Fruit fly (Drosophila melanogaster) whole organism, embryonic: ENCODE data around the gene srp.

Experiments
- Adf1 ChIP-seq: fragments of 200-800 bp; sonication (Bioruptor generic); IDR thresholded peaks from 2 replicates; pipeline ENCODE4 v1.3.6; 2022; ENCODE audit warnings: missing biosample characterization, missing genetic modification characterization
- Aef1 ChIP-seq: fragments of 200-800 bp; sonication (Bioruptor generic); IDR thresholded peaks from 3 replicates; pipeline ENCODE4 v1.3.6; 2022; ENCODE audit warnings: missing biosample characterization, missing genetic modification characterization
- Bdp1 ChIP-seq: fragments of 200-800 bp; sonication (Bioruptor generic); optimal IDR thresholded peaks from 3 replicates; lab custom pipeline; 2016; ENCODE audit warnings: missing biosample characterization, missing genetic modification characterization
- Bteb2 ChIP-seq: fragments of 200-800 bp; sonication (Bioruptor generic); optimal IDR thresholded peaks from 2 replicates; lab custom pipeline; 2016; ENCODE audit warnings: missing biosample characterization, missing genetic modification characterization
- CG10209 ChIP-seq: fragments of 200-800 bp; sonication (Bioruptor generic); optimal IDR thresholded peaks from 3 replicates; lab custom pipeline; 2017; ENCODE audit warnings: missing biosample characterization, mild to moderate bottlenecking, missing genetic modification characterization, missing genetic modification reagents
- CG10431 ChIP-seq: fragments of 200-800 bp; sonication (Bioruptor generic); optimal IDR thresholded peaks from 3 replicates; lab custom pipeline; 2018; ENCODE audit warnings: missing biosample characterization, mild to moderate bottlenecking, missing genetic modification characterization
- CG10959 ChIP-seq: fragments of 200-800 bp; sonication (Bioruptor generic); IDR thresholded peaks from 2 replicates; pipeline ENCODE4 v1.3.6; 2022; ENCODE audit warnings: missing biosample characterization, missing genetic modification characterization
- CG11085 ChIP-seq: fragments of 200-800 bp; sonication (Bioruptor generic); IDR thresholded peaks from 2 replicates; pipeline ENCODE4 v1.3.6; 2022; ENCODE audit warnings: missing biosample characterization, missing genetic modification characterization
- CG11398 ChIP-seq: fragments of 200-800 bp; sonication (Bioruptor generic); optimal IDR thresholded peaks from 2 replicates; lab custom pipeline; 2016; ENCODE audit warnings: missing biosample characterization, missing genetic modification characterization
- CG11696 ChIP-seq: fragments of 200-800 bp; sonication (Bioruptor generic); IDR thresholded peaks from 2 replicates; pipeline ENCODE4 v1.3.6; 2022; ENCODE audit warnings: missing biosample characterization, missing genetic modification characterization
- CG12155 ChIP-seq: fragments of 200-800 bp; sonication (Bioruptor generic); optimal IDR thresholded peaks from 3 replicates; lab custom pipeline; 2016; ENCODE audit warnings: missing biosample characterization, missing genetic modification characterization
- CG13123 ChIP-seq: fragments of 200-800 bp; sonication (Bioruptor generic); optimal IDR thresholded peaks from 2 replicates; lab custom pipeline; 2016; ENCODE audit warnings: missing biosample characterization, missing genetic modification characterization
- CG13296 ChIP-seq: fragments of 200-800 bp; sonication (Bioruptor generic); optimal IDR thresholded peaks from 3 replicates; lab custom pipeline; 2018; ENCODE audit warnings: missing biosample characterization, mild to moderate bottlenecking, missing genetic modification characterization
- CG15514 ChIP-seq: fragments of 200-800 bp; sonication (Bioruptor generic); optimal IDR thresholded peaks from 3 replicates; lab custom pipeline; 2017; ENCODE audit warnings: missing biosample characterization, missing genetic modification characterization, mild to moderate bottlenecking, moderate library complexity, missing genetic modification reagents
- CG1602 ChIP-seq: fragments of 200-800 bp; sonication (Bioruptor generic); optimal IDR thresholded peaks from 3 replicates; lab custom pipeline; 2016; ENCODE audit warnings: missing biosample characterization, missing genetic modification characterization
- CG16863 ChIP-seq: fragments of 200-800 bp; sonication (Bioruptor generic); optimal IDR thresholded peaks from 3 replicates; lab custom pipeline; 2016; ENCODE audit warnings: missing biosample characterization, missing genetic modification characterization
- CG18619 ChIP-seq: fragments of 200-800 bp; sonication (Bioruptor generic); optimal IDR thresholded peaks from 3 replicates; lab custom pipeline; 2017; ENCODE audit warnings: missing biosample characterization, mild to moderate bottlenecking, missing genetic modification characterization
- CG30403 ChIP-seq: fragments of 200-800 bp; sonication (Bioruptor generic); optimal IDR thresholded peaks from 3 replicates; lab custom pipeline; 2016; ENCODE audit warnings: missing biosample characterization, missing genetic modification characterization
- CG33557 ChIP-seq: fragments of 200-800 bp; sonication (Bioruptor generic); optimal IDR thresholded peaks from 2 replicates; lab custom pipeline; 2019; ENCODE audit warnings: missing biosample characterization, mild to moderate bottlenecking, missing genetic modification characterization, moderate library complexity
- CG3838 ChIP-seq: fragments of 200-800 bp; sonication (Bioruptor generic); optimal IDR thresholded peaks from 3 replicates; lab custom pipeline; 2016; ENCODE audit warnings: missing biosample characterization, missing genetic modification characterization
- CG7357 ChIP-seq: fragments of 200-800 bp; sonication (Bioruptor generic); IDR thresholded peaks from 3 replicates; pipeline ENCODE4 v1.3.6; 2022; ENCODE audit warnings: missing biosample characterization, missing genetic modification characterization
- CG8089 ChIP-seq: fragments of 200-800 bp; sonication (Bioruptor generic); optimal IDR thresholded peaks from 3 replicates; lab custom pipeline; 2016; ENCODE audit warnings: missing biosample characterization, missing genetic modification characterization
- CG8765 ChIP-seq: fragments of 200-800 bp; sonication (Bioruptor generic); IDR thresholded peaks from 2 replicates; pipeline ENCODE4 v1.3.6; 2022; ENCODE audit warnings: missing biosample characterization, missing genetic modification characterization
- CG9609 ChIP-seq: fragments of 200-800 bp; sonication (Bioruptor generic); optimal IDR thresholded peaks from 3 replicates; lab custom pipeline; 2016; ENCODE audit warnings: missing biosample characterization, missing genetic modification characterization
- CG9817 ChIP-seq: fragments of 200-800 bp; sonication (Bioruptor generic); optimal IDR thresholded peaks from 2 replicates; lab custom pipeline; 2018; ENCODE audit warnings: missing biosample characterization, mild to moderate bottlenecking, missing genetic modification characterization, moderate library complexity
- CG9932 ChIP-seq: fragments of 200-800 bp; sonication (Bioruptor generic); IDR thresholded peaks from 2 replicates; pipeline ENCODE4 v1.3.6; 2022; ENCODE audit warnings: missing biosample characterization, missing genetic modification characterization
- Dp ChIP-seq: fragments of 200-800 bp; sonication (Bioruptor generic); optimal IDR thresholded peaks from 2 replicates; lab custom pipeline; 2018; ENCODE audit warnings: missing biosample characterization, mild to moderate bottlenecking, missing genetic modification characterization, moderate library complexity
- E2f2 ChIP-seq: fragments of 200-800 bp; sonication (Bioruptor generic); IDR thresholded peaks from 2 replicates; pipeline ENCODE4 v1.3.6; 2022; ENCODE audit warnings: missing biosample characterization, missing genetic modification characterization
- ERR ChIP-seq: fragments of 200-800 bp; sonication (Bioruptor generic); optimal IDR thresholded peaks from 2 replicates; lab custom pipeline; 2016; ENCODE audit warnings: missing biosample characterization, missing genetic modification characterization
- Eip74EF ChIP-seq, 2 experiments: fragments of 200-800 bp in 1 of 2; fragments of >200 bp in 1 of 2; sonication (Bioruptor generic) in 1 of 2; optimal IDR thresholded peaks; 2 replicates each; lab custom pipeline; 2017 to 2019; ENCODE audit warnings: missing biosample characterization in 2 of 2, missing genetic modification characterization in 2 of 2, mild to moderate bottlenecking in 1 of 2, moderate library complexity in 1 of 2
- Fer3 ChIP-seq: fragments of 200-800 bp; sonication (Bioruptor generic); optimal IDR thresholded peaks from 2 replicates; lab custom pipeline; 2018; ENCODE audit warnings: missing biosample characterization, mild to moderate bottlenecking, missing genetic modification characterization, moderate library complexity
- HLH4C ChIP-seq: fragments of 200-800 bp; sonication (Bioruptor generic); IDR thresholded peaks from 3 replicates; pipeline ENCODE4 v1.3.6; 2022; ENCODE audit warnings: missing biosample characterization, missing genetic modification characterization; ENCODE audit not compliant: partially characterized antibody
- Hmr ChIP-seq: fragments of 200-800 bp; sonication (Bioruptor generic); optimal IDR thresholded peaks from 3 replicates; lab custom pipeline; 2017; ENCODE audit warnings: mild to moderate bottlenecking, missing biosample characterization, missing genetic modification reagents, missing genetic modification characterization
- Lpt ChIP-seq: fragments of >200 bp; optimal IDR thresholded peaks from 2 replicates; lab custom pipeline; 2018; ENCODE audit warnings: missing biosample characterization, missing genetic modification characterization
- aop ChIP-seq: fragments of 200-800 bp; sonication (Bioruptor generic); IDR thresholded peaks from 2 replicates; pipeline ENCODE4 v1.3.6; 2022; ENCODE audit warnings: missing biosample characterization, missing genetic modification characterization
- bigmax ChIP-seq: fragments of 200-800 bp; sonication (Bioruptor generic); optimal IDR thresholded peaks from 2 replicates; lab custom pipeline; 2018; ENCODE audit warnings: missing biosample characterization, mild to moderate bottlenecking, missing genetic modification characterization
- crp ChIP-seq, 2 experiments: fragments of 200-800 bp; sonication (Bioruptor generic); optimal IDR thresholded peaks; 2 replicates in 1 of 2; 3 replicates in 1 of 2; lab custom pipeline; 2017; ENCODE audit warnings: missing biosample characterization in 2 of 2, missing genetic modification characterization in 2 of 2, mild to moderate bottlenecking in 1 of 2, moderate library complexity in 1 of 2
- danr ChIP-seq: fragments of 200-800 bp; sonication (Bioruptor generic); IDR thresholded peaks from 2 replicates; pipeline ENCODE4 v1.3.6; 2022; ENCODE audit warnings: missing biosample characterization, missing genetic modification characterization
- gce ChIP-seq: fragments of 200-800 bp; sonication (Bioruptor generic); IDR thresholded peaks from 3 replicates; pipeline ENCODE4 v1.3.6; 2022; ENCODE audit warnings: missing biosample characterization, missing genetic modification characterization
- mld ChIP-seq: fragments of 200-800 bp; sonication (Bioruptor generic); IDR thresholded peaks from 3 replicates; pipeline ENCODE4 v1.3.6; 2022; ENCODE audit warnings: missing biosample characterization, missing genetic modification characterization; ENCODE audit not compliant: partially characterized antibody
- nerfin-1 ChIP-seq: fragments of 200-800 bp; sonication (Bioruptor generic); optimal IDR thresholded peaks from 3 replicates; lab custom pipeline; 2019; ENCODE audit warnings: missing biosample characterization, mild to moderate bottlenecking, missing genetic modification characterization, moderate library complexity
- org-1 ChIP-seq: fragments of 200-800 bp; sonication (Bioruptor generic); optimal IDR thresholded peaks from 2 replicates; lab custom pipeline; 2017; ENCODE audit warnings: missing biosample characterization, missing genetic modification characterization
- pho ChIP-seq: fragments of 200-800 bp; sonication (Bioruptor generic); optimal IDR thresholded peaks from 2 replicates; lab custom pipeline; 2016; ENCODE audit warnings: missing biosample characterization, missing genetic modification characterization
- pum ChIP-seq: fragments of 200-800 bp; sonication (Bioruptor generic); optimal IDR thresholded peaks from 2 replicates; lab custom pipeline; 2016; ENCODE audit warnings: missing biosample characterization, missing genetic modification characterization
- sc ChIP-seq, 3 experiments: fragments of >200 bp in 2 of 3; fragments of 200-800 bp in 1 of 3; sonication (Bioruptor generic) in 1 of 3; optimal IDR thresholded peaks; 2 replicates in 2 of 3; 3 replicates in 1 of 3; lab custom pipeline; 2017; ENCODE audit warnings: mild to moderate bottlenecking in 1 of 3, missing biosample characterization in 1 of 3, missing genetic modification characterization in 1 of 3, missing genetic modification reagents in 1 of 3
- tio ChIP-seq: fragments of 200-800 bp; sonication (Bioruptor generic); optimal IDR thresholded peaks from 2 replicates; lab custom pipeline; 2017; ENCODE audit warnings: missing biosample characterization, missing genetic modification characterization, inconsistent platforms
- tna ChIP-seq: fragments of 200-800 bp; sonication (Bioruptor generic); IDR thresholded peaks from 2 replicates; pipeline ENCODE4 v1.3.6; 2022; ENCODE audit warnings: missing biosample characterization, missing genetic modification characterization; ENCODE audit not compliant: partially characterized antibody
- toy ChIP-seq: fragments of 200-800 bp; sonication (Bioruptor generic); IDR thresholded peaks from 2 replicates; pipeline ENCODE4 v1.3.6; 2022; ENCODE audit warnings: missing biosample characterization, missing genetic modification characterization
- trem ChIP-seq: fragments of 200-800 bp; optimal IDR thresholded peaks from 3 replicates; lab custom pipeline; 2019; ENCODE audit warnings: missing biosample characterization, mild to moderate bottlenecking, missing genetic modification characterization, moderate library complexity
- tup ChIP-seq: fragments of 200-800 bp; sonication (Bioruptor generic); optimal IDR thresholded peaks from 2 replicates; lab custom pipeline; 2016; ENCODE audit warnings: missing biosample characterization, mild to moderate bottlenecking, missing genetic modification characterization, moderate library complexity

The srp gene

dm6 chr3R:15965169-15965568, 20.8 kb upstream of the srp start, which contains the start of the genes CG32856 and Rbf2 (continued):
- TF ChIP-seq Bdp1 (GFP tag; lab: Kevin White, UChicago) (no peak), Hmr (GFP tag; lab: Kevin White, UChicago) (peak; percentile 83), Adf1 (peak; percentile 64; the same call in 1 of the 2 replicates), trem (tag; lab: Kevin White, UChicago) (peak; percentile 38), mld (GFP tag; lab: Robert Waterston, UW) (peak; percentile 87), CG9609 (peak; percentile 68), CG1602 (GFP tag; lab: Kevin White, UChicago) (peak; percentile 84), CG12155 (peak; percentile 88), toy (GFP tag; lab: Robert Waterston, UW) (no peak), CG3838 (peak; percentile 63), bigmax (GFP tag; lab: Kevin White, UChicago) (peak; percentile 43), HLH4C (GFP tag; lab: Robert Waterston, UW) (peak; percentile 92), CG30403 (GFP tag; lab: Kevin White, UChicago) (peak; percentile 92), sc (optimal IDR thresholded peaks at IDR 0.05; lab: Kevin White, UChicago) (no peak), sc (GFP tag; optimal IDR thresholded peaks at IDR 0.05; lab: Kevin White, UChicago) (no peak), pum (GFP tag; lab: Kevin White, UChicago) (peak; percentile 77), CG9932 (peak; percentile 94), E2f2 (GFP tag; lab: Robert Waterston, UW) (peak; percentile 91), CG8089 (peak; percentile 60), Dp (peak; percentile 84), CG9817 (tag; lab: Kevin White, UChicago) (peak; percentile 93), tio (GFP tag; lab: Kevin White, UChicago) (no peak), CG7357 (GFP tag; lab: Robert Waterston, UW) (0 out of 3 replicates have a peak, but pooled peaks have one; percentile 16), CG8765 (GFP tag; lab: Robert Waterston, UW) (no peak), CG11085 (GFP tag; lab: Robert Waterston, UW) (no peak), CG10209 (GFP tag; lab: Kevin White, UChicago) (peak; percentile 73), CG13123 (GFP tag; lab: Kevin White, UChicago) (peak; percentile 72), CG18619 (peak; percentile 71), tup (GFP tag; lab: Kevin White, UChicago) (peak; percentile 57), tna (GFP tag; lab: Robert Waterston, UW) (peak; percentile 90), ERR (GFP tag; lab: Kevin White, UChicago) (peak; percentile 56), pho (peak; percentile 83), CG11696 (GFP tag; lab: Robert Waterston, UW) (no peak), CG10431 (peak; percentile 58), Bteb2 (GFP tag; lab: Kevin White, UChicago) (peak; percentile 88), Fer3 (tag; lab: Kevin White, UChicago) (peak; percentile 43), CG33557 (GFP tag; lab: Kevin White, UChicago) (peak; percentile 80), Aef1 (no peak; the same call in 1 of the 3 replicates), danr (no peak), Lpt (GFP tag; lab: Kevin White, UChicago) (no peak), nerfin-1 (tag; lab: Kevin White, UChicago) (peak; percentile 75), CG10959 (GFP tag; lab: Robert Waterston, UW) (no peak), CG15514 (GFP tag; lab: Kevin White, UChicago) (peak; percentile 59), CG11398 (peak; percentile 60), CG16863 (GFP tag; lab: Kevin White, UChicago) (peak; percentile 75), aop (GFP tag; lab: Robert Waterston, UW) (no peak), CG13296 (GFP tag; lab: Kevin White, UChicago) (peak; percentile 76), Eip74EF (GFP tag; optimal IDR thresholded peaks at IDR 0.05; lab: Kevin White, UChicago) (no peak), crp (GFP tag; optimal IDR thresholded peaks at IDR 0.05; lab: Kevin White, UChicago) (peak in 1 of 2 experiments; percentile 69), gce (no peak), org-1 (GFP tag; lab: Kevin White, UChicago) (peak; percentile 57)
